Fruit fly (Drosophila melanogaster): Measurements from ENCODE around the gene Hsp26.

Hsp26 gene

dm6 chr3L:9383345-9384075, 6.3 kb upstream of the Hsp26 start, which contains the start of gene Hsp27 (continued):
- TF ChIP-seq bigmax (GFP tag; optimal IDR thresholded peaks at IDR 0.05) (peak; percentile 71), nmo (GFP tag; optimal IDR thresholded peaks at IDR 0.05) (peak; percentile 99), Bdp1 (GFP tag; optimal IDR thresholded peaks at IDR 0.05) (peak; percentile 83), sqz (GFP tag; optimal IDR thresholded peaks at IDR 0.05) (peak; percentile 93), CG8765 (GFP tag; IDR thresholded peaks at IDR 0.05) (peak; percentile 97), TFAM (GFP tag; optimal IDR thresholded peaks at IDR 0.05) (peak; percentile 92), Hsf (GFP tag; optimal IDR thresholded peaks at IDR 0.05) (peak; percentile 97), CG30403 (GFP tag; optimal IDR thresholded peaks at IDR 0.05) (peak; percentile 99), Stat92E (GFP tag; optimal IDR thresholded peaks at IDR 0.05) (peak in 1 of 3 experiments; percentile 94), btn (GFP tag; optimal IDR thresholded peaks at IDR 0.05) (peak; percentile 94), Mes4 (GFP tag; optimal IDR thresholded peaks at IDR 0.05) (peak; percentile 68), CG32532 (GFP tag; IDR thresholded peaks at IDR 0.05) (peak; percentile 99), Taf1 (GFP tag; IDR thresholded peaks at IDR 0.05) (peak; percentile 97), eve (GFP tag; optimal IDR thresholded peaks at IDR 0.05) (no peak), Lhr (GFP tag; optimal IDR thresholded peaks at IDR 0.05) (peak; percentile 93), CG8281 (tag; optimal IDR thresholded peaks at IDR 0.05) (peak; percentile 89), CG4424 (GFP tag; optimal IDR thresholded peaks at IDR 0.05) (peak; percentile 99), CG16813 (GFP tag; IDR thresholded peaks at IDR 0.05; ENCODE audit: partially characterized antibody) (no peak), CG14667 (GFP tag; IDR thresholded peaks at IDR 0.05) (peak; percentile 98), gt (GFP tag; IDR thresholded peaks at IDR 0.05) (peak; percentile 97), CG18262 (tag; optimal IDR thresholded peaks at IDR 0.05) (peak; percentile 99), CG10274 (GFP tag; optimal IDR thresholded peaks at IDR 0.05) (peak; percentile 90), CG10267 (tag; optimal IDR thresholded peaks at IDR 0.05) (peak; percentile 94), zen (tag; optimal IDR thresholded peaks at IDR 0.05) (peak; percentile 97), B-H2 (GFP tag; optimal IDR thresholded peaks at IDR 0.05) (peak; percentile 75), Jarid2 (GFP tag; optimal IDR thresholded peaks at IDR 0.05) (peak; percentile 93), Fer3 (tag; optimal IDR thresholded peaks at IDR 0.05) (peak; percentile 97), Hr39 (optimal IDR thresholded peaks at IDR 0.05) (no peak), seq (GFP tag; IDR thresholded peaks at IDR 0.05) (peak; percentile 97), corto (GFP tag; optimal IDR thresholded peaks at IDR 0.05) (peak; percentile 100), lilli (GFP tag; optimal IDR thresholded peaks at IDR 0.05) (peak; percentile 98), tap (tag; optimal IDR thresholded peaks at IDR 0.05) (peak; percentile 96), CG4707 (GFP tag; optimal IDR thresholded peaks at IDR 0.05) (peak; percentile 92), luna (GFP tag; optimal IDR thresholded peaks at IDR 0.05) (peak; percentile 60), CG32767 (GFP tag; IDR thresholded peaks at IDR 0.05) (peak; percentile 97), HmgZ (tag; optimal IDR thresholded peaks at IDR 0.05) (peak; percentile 97), vfl (GFP tag; optimal IDR thresholded peaks at IDR 0.05) (peak; percentile 97), Optix (GFP tag; IDR thresholded peaks at IDR 0.05) (peak; percentile 99), CG11247 (GFP tag; IDR thresholded peaks at IDR 0.05) (peak; percentile 98), pzg (GFP tag; optimal IDR thresholded peaks at IDR 0.05) (peak; percentile 25), stc (GFP tag; IDR thresholded peaks at IDR 0.05) (peak; percentile 98), CG15696 (tag; optimal IDR thresholded peaks at IDR 0.05) (peak; percentile 79), Rx (GFP tag; IDR thresholded peaks at IDR 0.05) (peak; percentile 99), CG42726 (GFP tag; IDR thresholded peaks at IDR 0.05; ENCODE audit: partially characterized antibody) (peak; percentile 33; the same call in 1 of the 2 replicates), CG18011 (GFP tag; optimal IDR thresholded peaks at IDR 0.05) (peak; percentile 89), Bteb2 (GFP tag; optimal IDR thresholded peaks at IDR 0.05) (peak; percentile 94), pb (GFP tag; optimal IDR thresholded peaks at IDR 0.05) (peak; percentile 91), Blimp-1 (GFP tag; optimal IDR thresholded peaks at IDR 0.05) (peak; percentile 98), dmrt11E (tag; optimal IDR thresholded peaks at IDR 0.05) (peak; percentile 95)
